Worm (Caenorhabditis elegans): ENCODE data around the gene cht-1.

DNA sequence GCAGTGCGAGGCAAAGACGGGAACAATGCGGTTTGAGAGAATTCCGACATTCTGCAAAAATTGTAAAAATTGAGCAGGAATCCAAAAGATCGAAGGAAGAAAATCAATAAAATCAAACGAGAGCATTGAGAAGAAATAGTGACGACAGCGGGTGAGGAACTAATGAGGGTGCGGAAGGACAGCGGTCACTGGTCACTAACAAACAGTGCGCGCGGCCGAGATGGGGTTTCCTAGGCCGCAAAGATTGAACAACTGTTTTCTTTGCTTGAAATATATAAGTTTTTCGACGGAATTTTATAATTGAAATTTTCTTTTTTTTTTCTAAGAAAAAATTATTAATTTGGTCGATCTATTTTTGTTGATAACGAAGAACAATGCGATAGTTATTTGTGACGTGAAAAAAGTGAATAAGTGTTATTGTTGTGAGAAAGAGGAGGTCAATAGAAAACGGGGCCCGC, 11.8 kb upstream of the cht-1 start, which contains the start of gene unc-78:
- no peak for TF ChIP-seq W03F9.2 (tag; optimal IDR thresholded peaks at IDR 0.05)
- no peak for TF ChIP-seq dao-5 (tag; optimal IDR thresholded peaks at IDR 0.05)
- no peak for TF ChIP-seq him-1 (tag; optimal IDR thresholded peaks at IDR 0.05)
